Worm (Caenorhabditis elegans): Measurements from ENCODE around the gene cyp-37A1.

- no peak for TF ChIP-seq ztf-29 (GFP tag; IDR thresholded peaks at IDR 0.05)
- TF ChIP-seq ztf-23 (GFP tag; IDR thresholded peaks at IDR 0.05) = no peak
- no peak for TF ChIP-seq flt-1 (GFP tag; IDR thresholded peaks at IDR 0.05)
- no peak for TF ChIP-seq cog-1 (tag; optimal IDR thresholded peaks at IDR 0.05)
Measured at ce11 chrII:14045235-14045634, 28.5 kb upstream of the cyp-37A1 start.

Measured in whole organism, midembryonic.